Fruit fly (Drosophila melanogaster): Measurements from ENCODE around the gene MnM.

Gene MnM

DNA sequence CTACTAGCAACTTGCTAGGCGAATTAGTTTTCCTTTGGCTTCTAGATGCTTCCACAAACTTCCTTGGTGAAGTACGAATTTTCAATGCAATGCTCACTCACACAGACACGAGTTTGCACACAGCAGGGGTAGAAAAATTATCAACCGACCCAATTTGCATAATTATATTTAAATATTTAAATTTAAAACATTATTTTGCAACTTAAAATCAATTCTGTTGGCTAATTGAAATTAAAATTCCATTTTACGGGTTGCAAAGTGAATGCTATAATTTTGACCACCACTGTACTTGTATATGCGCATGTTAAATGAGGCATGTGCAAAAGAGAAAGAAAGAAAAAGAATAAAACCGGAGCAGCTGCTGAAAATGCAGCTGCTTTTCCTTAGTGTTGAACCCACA, 15.7 kb upstream of the MnM start (continued):
- TF ChIP-seq Sry-δ (GFP tag; optimal IDR thresholded peaks at IDR 0.05) (peak; percentile 5), knrl (GFP tag; IDR thresholded peaks at IDR 0.05; ENCODE audit: partially characterized antibody) (0 out of 3 replicates have a peak, but pooled peaks have one; percentile 12), emc (GFP tag; optimal IDR thresholded peaks at IDR 0.05) (no peak), CG15514 (GFP tag; optimal IDR thresholded peaks at IDR 0.05) (peak; percentile 88), CG12769 (tag; optimal IDR thresholded peaks at IDR 0.05) (peak; percentile 90), CG3407 (GFP tag; optimal IDR thresholded peaks at IDR 0.05) (peak; percentile 80), Ets97D (GFP tag; optimal IDR thresholded peaks at IDR 0.05) (peak; percentile 53), ATbp (GFP tag; optimal IDR thresholded peaks at IDR 0.05) (peak; percentile 93), CG15269 (tag; optimal IDR thresholded peaks at IDR 0.05) (peak; percentile 96), lov (optimal IDR thresholded peaks at IDR 0.05) (no peak), lov (GFP tag; IDR thresholded peaks at IDR 0.05) (peak; percentile 88), sug (tag; optimal IDR thresholded peaks at IDR 0.05) (peak; percentile 75), bcd (GFP tag; optimal IDR thresholded peaks at IDR 0.05) (peak; percentile 90), CG15073 (GFP tag; optimal IDR thresholded peaks at IDR 0.05) (peak; percentile 76), gce (GFP tag; IDR thresholded peaks at IDR 0.05) (peak; percentile 86), maf-S (GFP tag; optimal IDR thresholded peaks at IDR 0.05) (no peak), shn (GFP tag; optimal IDR thresholded peaks at IDR 0.05) (no peak), peb (GFP tag; IDR thresholded peaks at IDR 0.05) (peak; percentile 90), Camta (GFP tag; optimal IDR thresholded peaks at IDR 0.05) (peak; percentile 32), sens (GFP tag) (peak; percentile 96), lmd (GFP tag; IDR thresholded peaks at IDR 0.05) (peak; percentile 94), ap (GFP tag; IDR thresholded peaks at IDR 0.05) (peak; percentile 90), cwo (GFP tag; optimal IDR thresholded peaks at IDR 0.05) (peak; percentile 89), run (tag; optimal IDR thresholded peaks at IDR 0.05) (peak; percentile 89), CG30431 (GFP tag; optimal IDR thresholded peaks at IDR 0.05) (peak; percentile 84), CG10543 (GFP tag; optimal IDR thresholded peaks at IDR 0.05) (peak; percentile 59), H2.0 (GFP tag; IDR thresholded peaks at IDR 0.05) (peak; percentile 90), CG8359 (GFP tag; optimal IDR thresholded peaks at IDR 0.05; ENCODE audit: borderline replicate concordance) (peak; percentile 73), CG6272 (GFP tag; IDR thresholded peaks at IDR 0.05) (peak; percentile 81), Kr (GFP tag; optimal IDR thresholded peaks at IDR 0.05) (no peak), ase (GFP tag; IDR thresholded peaks at IDR 0.05) (peak; percentile 88), B-H1 (GFP tag; IDR thresholded peaks at IDR 0.05) (peak; percentile 93), chinmo (GFP tag; IDR thresholded peaks at IDR 0.05; ENCODE audit: partially characterized antibody) (no peak), CG17612 (GFP tag; IDR thresholded peaks at IDR 0.05) (peak; percentile 70), CG10462 (GFP tag; optimal IDR thresholded peaks at IDR 0.05) (peak; percentile 80), CG16863 (GFP tag; optimal IDR thresholded peaks at IDR 0.05) (peak; percentile 66), CG17802 (tag; optimal IDR thresholded peaks at IDR 0.05) (peak; percentile 78), CG6791 (GFP tag; IDR thresholded peaks at IDR 0.05; ENCODE audit: partially characterized antibody) (no peak), CG18476 (GFP tag; optimal IDR thresholded peaks at IDR 0.05) (peak; percentile 86), ash1 (GFP tag; optimal IDR thresholded peaks at IDR 0.05) (peak; percentile 63), MESR4 (GFP tag; optimal IDR thresholded peaks at IDR 0.05) (peak; percentile 40), CG6654 (GFP tag; optimal IDR thresholded peaks at IDR 0.05) (peak; percentile 75), Tbp (GFP tag; optimal IDR thresholded peaks at IDR 0.05) (no peak), Aef1 (GFP tag; IDR thresholded peaks at IDR 0.05) (peak; percentile 93), Fer1 (GFP tag; optimal IDR thresholded peaks at IDR 0.05) (peak; percentile 94), CG10959 (GFP tag; IDR thresholded peaks at IDR 0.05) (peak; percentile 93), chm (GFP tag; IDR thresholded peaks at IDR 0.05) (peak; percentile 95), lilli (GFP tag; optimal IDR thresholded peaks at IDR 0.05) (peak; percentile 81), ssp (GFP tag; IDR thresholded peaks at IDR 0.05) (peak; percentile 79), amos (GFP tag; IDR thresholded peaks at IDR 0.05; ENCODE audit: partially characterized antibody) (no peak), CG9727 (GFP tag; optimal IDR thresholded peaks at IDR 0.05) (peak; percentile 94)
